Fruit fly (Drosophila melanogaster) whole organism, embryonic: ENCODE data around the gene MICU3.
A peak's percentile ranks its signal among the peaks of the same experiment; 100 is the strongest.

ENCODE experiments used
- Abd-B ChIP-seq: fragments of 200-800 bp; sonication (Bioruptor generic); optimal IDR thresholded peaks from 2 replicates; lab custom pipeline; 2018; ENCODE audit warnings: missing biosample characterization, mild to moderate bottlenecking, missing genetic modification characterization, moderate library complexity
- Aef1 ChIP-seq: fragments of 200-800 bp; sonication (Bioruptor generic); IDR thresholded peaks from 3 replicates; pipeline ENCODE4 v1.3.6; 2022; ENCODE audit warnings: missing biosample characterization, missing genetic modification characterization
- Bgb ChIP-seq: fragments of 200-800 bp; sonication (Bioruptor generic); IDR thresholded peaks from 2 replicates; pipeline ENCODE4 v1.3.6; 2022; ENCODE audit warnings: missing biosample characterization, missing genetic modification characterization; ENCODE audit not compliant: partially characterized antibody
- Blimp-1 ChIP-seq: fragments of 200-800 bp; sonication (Bioruptor generic); optimal IDR thresholded peaks from 3 replicates; lab custom pipeline; 2018; ENCODE audit warnings: missing biosample characterization, missing genetic modification characterization, mild to moderate bottlenecking, moderate library complexity, missing genetic modification reagents
- Bteb2 ChIP-seq: fragments of 200-800 bp; sonication (Bioruptor generic); optimal IDR thresholded peaks from 2 replicates; lab custom pipeline; 2016; ENCODE audit warnings: missing biosample characterization, missing genetic modification characterization
- C15 ChIP-seq: fragments of 200-800 bp; sonication (Bioruptor generic); IDR thresholded peaks from 3 replicates; pipeline ENCODE4 v1.3.6; 2022; ENCODE audit warnings: missing biosample characterization, missing genetic modification characterization
- CG10321 ChIP-seq: fragments of 200-800 bp; sonication (Bioruptor generic); IDR thresholded peaks from 2 replicates; pipeline ENCODE4 v1.3.6; 2022; ENCODE audit warnings: missing biosample characterization, missing genetic modification characterization
- CG13296 ChIP-seq: fragments of 200-800 bp; sonication (Bioruptor generic); optimal IDR thresholded peaks from 3 replicates; lab custom pipeline; 2018; ENCODE audit warnings: missing biosample characterization, mild to moderate bottlenecking, missing genetic modification characterization
- CG13775 ChIP-seq: fragments of 200-800 bp; sonication (Bioruptor generic); optimal IDR thresholded peaks from 3 replicates; lab custom pipeline; 2017; ENCODE audit warnings: missing biosample characterization, mild to moderate bottlenecking, missing genetic modification characterization
- CG14050 ChIP-seq: fragments of 200-800 bp; sonication (Bioruptor generic); IDR thresholded peaks from 3 replicates; pipeline ENCODE4 v1.3.6; 2022; ENCODE audit warnings: missing biosample characterization, missing genetic modification characterization
- CG16779 ChIP-seq: fragments of 200-800 bp; sonication (Bioruptor generic); IDR thresholded peaks from 2 replicates; pipeline ENCODE4 v1.3.6; 2022; ENCODE audit warnings: missing biosample characterization, missing genetic modification characterization
- CG17385 ChIP-seq: fragments of 200-800 bp; sonication (Bioruptor generic); optimal IDR thresholded peaks from 3 replicates; lab custom pipeline; 2018; ENCODE audit warnings: missing biosample characterization, mild to moderate bottlenecking, missing genetic modification characterization
- CG2129 ChIP-seq: fragments of 200-800 bp; sonication (Bioruptor generic); IDR thresholded peaks from 2 replicates; pipeline ENCODE4 v1.3.6; 2022; ENCODE audit warnings: missing biosample characterization, missing genetic modification characterization; ENCODE audit not compliant: partially characterized antibody
- CG2712 ChIP-seq: fragments of 200-800 bp; optimal IDR thresholded peaks from 3 replicates; lab custom pipeline; 2019; ENCODE audit warnings: missing biosample characterization, mild to moderate bottlenecking, missing genetic modification characterization, moderate library complexity
- CG31388 ChIP-seq: fragments of 200-800 bp; sonication (Bioruptor generic); optimal IDR thresholded peaks from 2 replicates; lab custom pipeline; 2016; ENCODE audit warnings: missing biosample characterization, missing genetic modification characterization
- CG31441 ChIP-seq: fragments of 200-800 bp; sonication (Bioruptor generic); IDR thresholded peaks from 2 replicates; pipeline ENCODE4 v1.3.6; 2022; ENCODE audit warnings: missing biosample characterization, missing genetic modification characterization
- CG4854 ChIP-seq: fragments of 200-800 bp; sonication (Bioruptor generic); optimal IDR thresholded peaks from 2 replicates; lab custom pipeline; 2016; ENCODE audit warnings: missing biosample characterization, missing genetic modification characterization, inconsistent platforms
- CG5953 ChIP-seq: fragments of 200-800 bp; sonication (Bioruptor generic); IDR thresholded peaks from 2 replicates; pipeline ENCODE4 v1.3.6; 2022; ENCODE audit warnings: missing biosample characterization, missing genetic modification characterization
- CG6654 ChIP-seq: fragments of 200-800 bp; sonication (Bioruptor generic); optimal IDR thresholded peaks from 2 replicates; lab custom pipeline; 2017; ENCODE audit warnings: missing biosample characterization, mild to moderate bottlenecking, missing genetic modification characterization
- CG6791 ChIP-seq: fragments of 200-800 bp; sonication (Bioruptor generic); IDR thresholded peaks from 3 replicates; pipeline ENCODE4 v1.3.6; 2022; ENCODE audit warnings: missing biosample characterization, missing genetic modification characterization; ENCODE audit not compliant: partially characterized antibody
- CG9727 ChIP-seq: fragments of 200-800 bp; sonication (Bioruptor generic); optimal IDR thresholded peaks from 3 replicates; lab custom pipeline; 2017; ENCODE audit warnings: missing biosample characterization, mild to moderate bottlenecking, missing genetic modification characterization
- Camta ChIP-seq: fragments of 200-800 bp; sonication (Bioruptor generic); optimal IDR thresholded peaks from 2 replicates; lab custom pipeline; 2016; ENCODE audit warnings: missing biosample characterization, missing genetic modification characterization
- Dbx ChIP-seq: fragments of 200-800 bp; sonication (Bioruptor generic); IDR thresholded peaks from 3 replicates; pipeline ENCODE4 v1.3.6; 2022; ENCODE audit warnings: missing biosample characterization, missing genetic modification characterization
- Dfd ChIP-seq, 2 experiments: fragments of >200 bp; optimal IDR thresholded peaks; 2 replicates each; lab custom pipeline; 2017; ENCODE audit warnings: missing biosample characterization in 2 of 2, missing genetic modification characterization in 2 of 2
- Elba2 ChIP-seq: fragments of 200-800 bp; sonication (Bioruptor generic); optimal IDR thresholded peaks from 3 replicates; lab custom pipeline; 2016; ENCODE audit warnings: missing biosample characterization, missing genetic modification characterization
- Ets97D ChIP-seq: fragments of 200-800 bp; sonication (Bioruptor generic); optimal IDR thresholded peaks from 3 replicates; lab custom pipeline; 2016; ENCODE audit warnings: missing biosample characterization, missing genetic modification characterization
- HLH54F ChIP-seq: fragments of 200-800 bp; sonication (Bioruptor generic); optimal IDR thresholded peaks from 3 replicates; lab custom pipeline; 2016; ENCODE audit warnings: missing biosample characterization, missing genetic modification characterization
- Mrtf ChIP-seq: fragments of 200-800 bp; sonication (Bioruptor generic); IDR thresholded peaks from 3 replicates; pipeline ENCODE4 v1.3.6; 2022; ENCODE audit warnings: missing biosample characterization, missing genetic modification characterization
- Neu2 ChIP-seq: fragments of 200-800 bp; sonication (Bioruptor generic); optimal IDR thresholded peaks from 3 replicates; lab custom pipeline; 2016; ENCODE audit warnings: missing biosample characterization, missing genetic modification characterization, borderline replicate concordance
- Sry-β ChIP-seq: fragments of 200-800 bp; sonication (Bioruptor generic); optimal IDR thresholded peaks from 2 replicates; lab custom pipeline; 2018; ENCODE audit warnings: missing biosample characterization, mild to moderate bottlenecking, missing genetic modification characterization, moderate library complexity
- amos ChIP-seq: fragments of 200-800 bp; sonication (Bioruptor generic); IDR thresholded peaks from 2 replicates; pipeline ENCODE4 v1.3.6; 2022; ENCODE audit warnings: missing biosample characterization, missing genetic modification characterization; ENCODE audit not compliant: partially characterized antibody
- aop ChIP-seq: fragments of 200-800 bp; sonication (Bioruptor generic); IDR thresholded peaks from 2 replicates; pipeline ENCODE4 v1.3.6; 2022; ENCODE audit warnings: missing biosample characterization, missing genetic modification characterization
- bcd ChIP-seq: fragments of 200-800 bp; sonication (Bioruptor generic); optimal IDR thresholded peaks from 2 replicates; lab custom pipeline; 2017; ENCODE audit warnings: missing biosample characterization, mild to moderate bottlenecking, missing genetic modification characterization
- caup ChIP-seq: fragments of 200-800 bp; sonication (Bioruptor generic); optimal IDR thresholded peaks from 3 replicates; lab custom pipeline; 2017; ENCODE audit warnings: missing biosample characterization, mild to moderate bottlenecking, missing genetic modification characterization, moderate library complexity; ENCODE audit not compliant: severe bottlenecking
- cg ChIP-seq: fragments of 200-800 bp; sonication (Bioruptor generic); optimal IDR thresholded peaks from 3 replicates; lab custom pipeline; 2019; ENCODE audit warnings: missing biosample characterization, mild to moderate bottlenecking, missing genetic modification characterization, moderate library complexity
- fd96Cb ChIP-seq: fragments of 200-800 bp; sonication (Bioruptor generic); optimal IDR thresholded peaks from 2 replicates; lab custom pipeline; 2018; ENCODE audit warnings: missing biosample characterization, mild to moderate bottlenecking, missing genetic modification characterization, moderate library complexity
- gcm ChIP-seq: fragments of 200-800 bp; sonication (Bioruptor generic); optimal IDR thresholded peaks from 2 replicates; lab custom pipeline; 2019; ENCODE audit warnings: missing biosample characterization, mild to moderate bottlenecking, missing genetic modification characterization, moderate library complexity
- grau ChIP-seq: fragments of 200-800 bp; optimal IDR thresholded peaks from 3 replicates; lab custom pipeline; 2019; ENCODE audit warnings: missing biosample characterization, mild to moderate bottlenecking, missing genetic modification characterization, moderate library complexity
- gsb-n ChIP-seq: fragments of 200-800 bp; sonication (Bioruptor generic); optimal IDR thresholded peaks from 3 replicates; lab custom pipeline; 2018; ENCODE audit warnings: missing biosample characterization, mild to moderate bottlenecking, missing genetic modification characterization
- ken ChIP-seq: fragments of 200-800 bp; sonication (Bioruptor generic); IDR thresholded peaks from 3 replicates; pipeline ENCODE4 v1.3.6; 2022; ENCODE audit warnings: missing biosample characterization, missing genetic modification characterization
- kni ChIP-seq: fragments of 200-800 bp; sonication (Bioruptor generic); optimal IDR thresholded peaks from 3 replicates; lab custom pipeline; 2017; ENCODE audit warnings: mild to moderate bottlenecking, missing biosample characterization, missing genetic modification reagents, missing genetic modification characterization
- nerfin-1 ChIP-seq: fragments of 200-800 bp; sonication (Bioruptor generic); optimal IDR thresholded peaks from 3 replicates; lab custom pipeline; 2019; ENCODE audit warnings: missing biosample characterization, mild to moderate bottlenecking, missing genetic modification characterization, moderate library complexity
- pan ChIP-seq, 4 experiments: fragments of >200 bp in 3 of 4; fragments of 200-800 bp in 1 of 4; sonication (Bioruptor generic) in 1 of 4; optimal IDR thresholded peaks in 3 of 4; IDR thresholded peaks in 1 of 4; 2 replicates each; pipeline versions ENCODE4 v1.3.6 to Lab custom; 2017 to 2022; ENCODE audit warnings: missing biosample characterization in 2 of 4, missing genetic modification characterization in 2 of 4, mixed read lengths in 1 of 4
- phol ChIP-seq: fragments of 200-800 bp; sonication (Bioruptor generic); optimal IDR thresholded peaks from 3 replicates; lab custom pipeline; 2018; ENCODE audit warnings: missing biosample characterization, mild to moderate bottlenecking, missing genetic modification characterization, moderate library complexity
- row ChIP-seq: fragments of 200-800 bp; sonication (Bioruptor generic); IDR thresholded peaks from 3 replicates; pipeline ENCODE4 v1.3.6; 2022; ENCODE audit warnings: missing biosample characterization, missing genetic modification characterization
- sd ChIP-seq: fragments of 200-800 bp; sonication (Bioruptor generic); optimal IDR thresholded peaks from 3 replicates; lab custom pipeline; 2018; ENCODE audit warnings: missing biosample characterization, mild to moderate bottlenecking, missing genetic modification characterization, moderate library complexity
- sr ChIP-seq: fragments of 200-800 bp; sonication (Bioruptor generic); IDR thresholded peaks from 3 replicates; pipeline ENCODE4 v1.3.6; 2022; ENCODE audit warnings: missing biosample characterization, missing genetic modification characterization
- tll ChIP-seq, 2 experiments: fragments of 200-800 bp in 1 of 2; fragments of >200 bp in 1 of 2; sonication (Bioruptor generic) in 1 of 2; optimal IDR thresholded peaks; 2 replicates each; lab custom pipeline; 2017 to 2019; ENCODE audit warnings: missing biosample characterization in 2 of 2, missing genetic modification characterization in 2 of 2, mild to moderate bottlenecking in 1 of 2, moderate library complexity in 1 of 2
- wek ChIP-seq: fragments of 200-800 bp; sonication (Bioruptor generic); optimal IDR thresholded peaks from 3 replicates; lab custom pipeline; 2018; ENCODE audit warnings: missing biosample characterization, mild to moderate bottlenecking, missing genetic modification characterization, moderate library complexity

MICU3 gene

DNA sequence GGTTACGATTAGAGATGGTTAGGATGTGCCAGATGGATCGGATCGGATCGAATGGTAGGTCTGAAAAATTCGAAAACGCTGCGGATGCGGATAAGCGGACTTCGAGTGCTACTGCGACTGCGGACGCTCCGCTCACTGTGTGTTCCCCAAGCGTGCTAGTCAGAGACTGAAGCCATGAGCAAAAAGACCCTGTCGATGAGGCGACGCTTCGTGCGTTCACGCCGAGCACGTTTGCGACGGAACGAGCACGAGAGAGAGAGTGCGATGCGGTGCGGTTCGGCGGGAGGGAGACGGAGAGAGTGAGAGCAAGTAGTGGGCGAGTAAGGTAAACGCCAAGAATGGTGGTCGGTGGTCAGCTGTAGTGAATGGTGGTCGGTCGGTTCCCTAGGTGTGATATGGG is 10.4 kb upstream of the MICU3 start, which contains the start of gene bnl (continued):
- TF ChIP-seq CG2712 = peak; percentile 50
- no peak for TF ChIP-seq Ets97D (GFP tag; lab: Kevin White, UChicago)
- peak; percentile 73 for TF ChIP-seq CG6791 (GFP tag; lab: Robert Waterston, UW)
- no peak; the same call in 2 of the 3 replicates for TF ChIP-seq Dbx
- peak; percentile 43; the same call in 1 of the 3 replicates for TF ChIP-seq CG14050 (GFP tag; lab: Robert Waterston, UW)
- TF ChIP-seq CG10321 = no peak
- TF ChIP-seq Dfd (GFP tag; optimal IDR thresholded peaks at IDR 0.05; lab: Kevin White, UChicago) = no peak
- TF ChIP-seq caup (GFP tag; lab: Kevin White, UChicago) = peak; percentile 62
- peak; percentile 45 for TF ChIP-seq CG13296
- peak; percentile 40; the same call in 1 of the 3 replicates for TF ChIP-seq ken
- no peak for TF ChIP-seq aop (GFP tag; lab: Robert Waterston, UW)
- TF ChIP-seq Blimp-1 (GFP tag; lab: Kevin White, UChicago) = peak; percentile 24
- TF ChIP-seq amos (GFP tag; lab: Robert Waterston, UW) = peak; percentile 62
- TF ChIP-seq Bgb = peak; percentile 76
- peak; percentile 64 for TF ChIP-seq wek (GFP tag; lab: Kevin White, UChicago)
- TF ChIP-seq sr (GFP tag; lab: Robert Waterston, UW) = peak; percentile 96
- TF ChIP-seq phol (tag; lab: Kevin White, UChicago) = peak; percentile 31
- TF ChIP-seq Elba2 (GFP tag; lab: Kevin White, UChicago) = no peak
- TF ChIP-seq CG6654 (GFP tag; lab: Kevin White, UChicago) = no peak
- TF ChIP-seq tll (GFP tag; optimal IDR thresholded peaks at IDR 0.05; lab: Kevin White, UChicago) = peak in 1 of 2 experiments; percentile 24
- 0 out of 2 replicates have a peak, but pooled peaks have one; percentile 64 for TF ChIP-seq CG16779
- no peak; the same call in 2 of the 3 replicates for TF ChIP-seq row (GFP tag; lab: Robert Waterston, UW)
- TF ChIP-seq Neu2 = peak; percentile 21
- no peak for TF ChIP-seq bcd (GFP tag; lab: Kevin White, UChicago)
- peak; percentile 43 for TF ChIP-seq gsb-n (tag; lab: Kevin White, UChicago)
- TF ChIP-seq Sry-β (GFP tag; lab: Kevin White, UChicago) = no peak
- TF ChIP-seq CG31388 (GFP tag; lab: Kevin White, UChicago) = no peak
- TF ChIP-seq CG13775 = peak; percentile 99
- TF ChIP-seq CG5953 (GFP tag; lab: Robert Waterston, UW) = no peak; the same call in 1 of the 2 replicates
- no peak for TF ChIP-seq Aef1
- peak; percentile 44 for TF ChIP-seq grau (tag; lab: Kevin White, UChicago)
- TF ChIP-seq Camta (GFP tag; lab: Kevin White, UChicago) = no peak
- TF ChIP-seq nerfin-1 (tag; lab: Kevin White, UChicago) = peak; percentile 34
- peak; percentile 78 for TF ChIP-seq kni (GFP tag; lab: Kevin White, UChicago)
- TF ChIP-seq CG17385 (GFP tag; lab: Kevin White, UChicago) = peak; percentile 32
- no peak for TF ChIP-seq cg (GFP tag; lab: Kevin White, UChicago)
- TF ChIP-seq fd96Cb = no peak
- TF ChIP-seq sd (tag; lab: Kevin White, UChicago) = peak; percentile 62
- peak; percentile 77 for TF ChIP-seq gcm (GFP tag; lab: Kevin White, UChicago)
- no peak for TF ChIP-seq CG2129 (GFP tag; lab: Robert Waterston, UW)
- peak; percentile 53 for TF ChIP-seq CG9727 (GFP tag; lab: Kevin White, UChicago)
- TF ChIP-seq HLH54F (GFP tag; lab: Kevin White, UChicago) = peak; percentile 7
- no peak for TF ChIP-seq Abd-B
- no peak for TF ChIP-seq CG4854 (GFP tag; lab: Kevin White, UChicago)
- TF ChIP-seq Bteb2 (GFP tag; lab: Kevin White, UChicago) = no peak
- peak; percentile 47; the same call in 1 of the 2 replicates for TF ChIP-seq CG31441 (GFP tag; lab: Robert Waterston, UW)
- no peak for TF ChIP-seq C15
- TF ChIP-seq Mrtf = no peak
- no peak for TF ChIP-seq pan (optimal IDR thresholded peaks at IDR 0.05; lab: Kevin White, UChicago)
- TF ChIP-seq pan (GFP tag; optimal IDR thresholded peaks at IDR 0.05 in 1 of 2, IDR thresholded peaks at IDR 0.05 in 1 of 2) = no peak
